Fruit fly (Drosophila melanogaster) whole organism, embryonic: ENCODE measurements around the gene CG6067.

ENCODE experiments used
- HHEX ChIP-seq: fragments of 200-800 bp; sonication (Bioruptor generic); optimal IDR thresholded peaks from 3 replicates; lab custom pipeline; 2017; ENCODE audit warnings: missing biosample characterization, mild to moderate bottlenecking, missing genetic modification characterization, missing genetic modification reagents
- Max ChIP-seq: fragments of 200-800 bp; sonication (Bioruptor generic); optimal IDR thresholded peaks from 2 replicates; lab custom pipeline; 2016; ENCODE audit warnings: missing biosample characterization, mild to moderate bottlenecking, missing genetic modification characterization
- ftz-f1 ChIP-seq: fragments of 200-800 bp; sonication (Bioruptor generic); optimal IDR thresholded peaks from 2 replicates; lab custom pipeline; 2016; ENCODE audit warnings: missing biosample characterization, missing genetic modification characterization

dm6 chrX:5952265-5952664, 3.2 kb upstream of the CG6067 start, which contains the start of gene CG6048:
- TF ChIP-seq ftz-f1 (GFP tag; lab: Kevin White, UChicago), result no peak
- no peak for TF ChIP-seq Max (GFP tag; lab: Kevin White, UChicago)
- no peak for TF ChIP-seq HHEX (GFP tag; lab: Kevin White, UChicago)
